Worm (Caenorhabditis elegans): ENCODE results near the gene fbxa-214.
A peak's percentile ranks its signal among the peaks of the same experiment; 100 is the strongest.

Gene fbxa-214

DNA sequence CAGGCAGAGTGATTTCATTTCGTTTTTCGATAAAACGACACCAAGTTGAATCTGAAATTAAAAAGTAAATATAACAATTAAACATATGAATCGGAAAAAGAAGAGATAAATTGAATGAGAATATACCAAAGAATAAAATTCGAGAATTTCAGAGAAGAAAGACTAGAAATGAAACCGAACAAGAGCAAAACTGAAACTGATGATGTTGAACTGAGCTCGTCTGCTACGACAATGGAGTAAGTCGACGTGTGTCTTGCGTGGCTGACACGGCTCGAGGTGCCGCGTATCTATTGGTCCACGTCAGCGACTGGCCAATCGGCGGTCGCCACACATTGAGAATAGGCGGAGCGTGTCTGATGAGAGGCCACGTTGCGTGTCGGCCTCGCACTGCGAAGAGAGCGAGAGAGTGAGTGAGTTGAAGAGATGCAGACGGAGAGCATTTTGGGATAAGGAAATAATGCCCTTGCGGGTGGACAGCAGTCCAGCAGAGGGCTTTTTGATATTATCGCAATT is 30.7 kb upstream of the fbxa-214 start, which contains the start of gene crt-1:
Gene crt-1, minus strand, starts transcription at position 51 of the 513 bp plus-strand sequence.
- TF ChIP-seq duxl-1 (tag; optimal IDR thresholded peaks at IDR 0.05; ENCODE audit: poor library complexity) (peak; percentile 74), zip-11 (GFP tag; IDR thresholded peaks at IDR 0.05) (no peak), unc-130 (GFP tag; optimal IDR thresholded peaks at IDR 0.05) (no peak), zfp-2 (tag; optimal IDR thresholded peaks at IDR 0.05) (peak; percentile 32), mdt-29 (GFP tag; IDR thresholded peaks at IDR 0.05) (peak; percentile 82), nhr-76 (tag; optimal IDR thresholded peaks at IDR 0.05) (no peak), sdz-12 (GFP tag; optimal IDR thresholded peaks at IDR 0.05) (no peak), hif-1 (tag; optimal IDR thresholded peaks at IDR 0.05) (peak in 1 of 2 experiments; percentile 81), lin-13 (GFP tag; optimal IDR thresholded peaks at IDR 0.05) (peak; percentile 88), nhr-10 (tag; optimal IDR thresholded peaks at IDR 0.05) (no peak), arid-1 (GFP tag; conservative IDR thresholded peaks at IDR 0.05) (0 out of 2 replicates have a peak, but pooled peaks have one; percentile 74), ztf-7 (tag; optimal IDR thresholded peaks at IDR 0.05) (peak; percentile 47), ceh-44 (GFP tag; IDR thresholded peaks at IDR 0.05) (no peak), zag-1 (tag; optimal IDR thresholded peaks at IDR 0.05) (no peak), jun-1 (tag; optimal IDR thresholded peaks at IDR 0.05) (peak; percentile 64), dmd-9 (GFP tag; IDR thresholded peaks at IDR 0.05) (peak; percentile 66; the same call in 1 of the 2 replicates), dmd-6 (GFP tag; IDR thresholded peaks at IDR 0.05) (peak; percentile 96), nhr-25 (tag; optimal IDR thresholded peaks at IDR 0.05; ENCODE audit: borderline replicate concordance, insufficient read depth) (peak; percentile 81), vab-7 (GFP tag; IDR thresholded peaks at IDR 0.05) (peak; percentile 49), tra-1 (GFP tag; IDR thresholded peaks at IDR 0.05) (peak; percentile 68), D1046.2 (GFP tag; IDR thresholded peaks at IDR 0.05) (peak; percentile 86; the same call in 1 of the 2 replicates), nhr-42 (GFP tag; IDR thresholded peaks at IDR 0.05) (peak; percentile 86), lin-38 (GFP tag; IDR thresholded peaks at IDR 0.05) (peak; percentile 79), attf-4 (tag; optimal IDR thresholded peaks at IDR 0.05) (no peak), pha-4 (GFP tag; IDR thresholded peaks at IDR 0.05) (peak; percentile 78; the same call in 1 of the 2 replicates), pha-4 (tag; optimal IDR thresholded peaks at IDR 0.05) (no peak), lir-3 (tag; optimal IDR thresholded peaks at IDR 0.05) (peak; percentile 20), lin-1 (GFP tag; IDR thresholded peaks at IDR 0.05) (peak; percentile 85; the same call in 1 of the 2 replicates), madf-9 (GFP tag; conservative IDR thresholded peaks at IDR 0.05) (peak; percentile 51; the same call in 1 of the 2 replicates), php-3 (GFP tag; IDR thresholded peaks at IDR 0.05) (peak; percentile 85), rbr-2 (tag; optimal IDR thresholded peaks at IDR 0.05) (peak; percentile 93), dpl-1 (GFP tag; optimal IDR thresholded peaks at IDR 0.05) (peak; percentile 84), nhr-28 (tag; optimal IDR thresholded peaks at IDR 0.05) (peak; percentile 75), T20F7.1 (GFP tag; optimal IDR thresholded peaks at IDR 0.05) (peak; percentile 84), zfp-3 (GFP tag; conservative IDR thresholded peaks at IDR 0.05) (peak; percentile 81; the same call in 1 of the 2 replicates), mep-1 (tag; optimal IDR thresholded peaks at IDR 0.05) (peak; percentile 94), mdl-1 (tag; optimal IDR thresholded peaks at IDR 0.05) (peak in 1 of 2 experiments; percentile 90), T26A8.4 (GFP tag; IDR thresholded peaks at IDR 0.05) (peak; percentile 92), lsy-2 (tag; optimal IDR thresholded peaks at IDR 0.05) (peak; percentile 83 to 95), aha-1 (tag) (peak; percentile 100), set-16 (GFP tag; IDR thresholded peaks at IDR 0.05) (peak; percentile 91), F37D6.2 (tag; optimal IDR thresholded peaks at IDR 0.05) (peak; percentile 84), aly-2 (tag; optimal IDR thresholded peaks at IDR 0.05) (no peak), egl-43 (GFP tag; IDR thresholded peaks at IDR 0.05) (peak; percentile 86), lin-15B (tag; optimal IDR thresholded peaks at IDR 0.05) (peak; percentile 65), nhr-41 (GFP tag; IDR thresholded peaks at IDR 0.05) (peak; percentile 94), nhr-48 (tag; optimal IDR thresholded peaks at IDR 0.05) (peak; percentile 86), nhr-111 (GFP tag; optimal IDR thresholded peaks at IDR 0.05) (no peak), saeg-2 (GFP tag; IDR thresholded peaks at IDR 0.05) (peak; percentile 70; the same call in 1 of the 2 replicates), nhr-102 (tag; optimal IDR thresholded peaks at IDR 0.05) (peak; percentile 92)

Data from whole organism, L4 larva.